Worm (Caenorhabditis elegans): ENCODE data around the gene cal-2.

cal-2 gene

DNA sequence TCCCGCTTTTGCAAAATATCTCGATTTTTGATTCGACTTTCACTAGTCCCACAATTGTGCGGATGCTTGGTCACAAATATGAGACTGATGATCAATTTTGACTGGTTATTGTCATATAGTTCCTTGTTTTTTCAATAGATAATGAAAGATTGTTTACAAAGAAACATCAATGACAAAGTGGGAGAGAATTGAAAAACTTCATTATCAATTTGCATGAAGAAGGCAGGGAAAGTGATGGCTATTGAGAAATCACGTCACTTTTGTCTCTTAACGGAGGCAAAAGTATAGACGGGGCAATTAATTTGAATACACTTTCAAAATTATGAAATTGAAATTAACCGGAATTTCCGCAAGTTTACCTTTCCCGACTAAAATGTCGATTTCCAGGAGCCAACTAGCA is 37.3 kb upstream of the cal-2 start:
- no peak for TF ChIP-seq tab-1 (GFP tag; IDR thresholded peaks at IDR 0.05)
- TF ChIP-seq flt-1 (GFP tag; IDR thresholded peaks at IDR 0.05): no peak
- no peak for TF ChIP-seq med-1 (GFP tag; optimal IDR thresholded peaks at IDR 0.05; ENCODE audit: insufficient read depth)
- TF ChIP-seq klf-2 (GFP tag; conservative IDR thresholded peaks at IDR 0.05): no peak
- no peak for TF ChIP-seq ztf-23 (GFP tag; IDR thresholded peaks at IDR 0.05)
- TF ChIP-seq ztf-29 (GFP tag; IDR thresholded peaks at IDR 0.05): no peak
- TF ChIP-seq T22C8.4 (GFP tag; IDR thresholded peaks at IDR 0.05): no peak
- no peak for TF ChIP-seq cog-1 (tag; optimal IDR thresholded peaks at IDR 0.05)
- TF ChIP-seq ref-1 (GFP tag; conservative IDR thresholded peaks at IDR 0.05): no peak

ce11 chrII:8926451-8926850 is 34.1 kb upstream of the cal-2 start, which contains the start of gene B0457.2:
B0457.2 (minus strand) TSS chrII:8926551.
- TF ChIP-seq flt-1 (GFP tag; IDR thresholded peaks at IDR 0.05) (no peak), ztf-23 (GFP tag; IDR thresholded peaks at IDR 0.05) (no peak), cog-1 (tag; optimal IDR thresholded peaks at IDR 0.05) (no peak), med-1 (GFP tag; optimal IDR thresholded peaks at IDR 0.05; ENCODE audit: insufficient read depth) (no peak), T22C8.4 (GFP tag; IDR thresholded peaks at IDR 0.05) (no peak), ztf-29 (GFP tag; IDR thresholded peaks at IDR 0.05) (no peak), ref-1 (GFP tag; conservative IDR thresholded peaks at IDR 0.05) (no peak), klf-2 (GFP tag; conservative IDR thresholded peaks at IDR 0.05) (no peak), tab-1 (GFP tag; IDR thresholded peaks at IDR 0.05) (no peak)

ce11 chrII:8927253-8927791 is 33.2 kb upstream of the cal-2 start, which contains the start of gene cct-2:
cct-2 (plus strand) TSS chrII:8927741.
- TF ChIP-seq ztf-29 (GFP tag; IDR thresholded peaks at IDR 0.05) (no peak), cog-1 (tag; optimal IDR thresholded peaks at IDR 0.05) (no peak), tab-1 (GFP tag; IDR thresholded peaks at IDR 0.05) (no peak), flt-1 (GFP tag; IDR thresholded peaks at IDR 0.05) (no peak), ztf-23 (GFP tag; IDR thresholded peaks at IDR 0.05) (no peak), ref-1 (GFP tag; conservative IDR thresholded peaks at IDR 0.05) (no peak)

DNA sequence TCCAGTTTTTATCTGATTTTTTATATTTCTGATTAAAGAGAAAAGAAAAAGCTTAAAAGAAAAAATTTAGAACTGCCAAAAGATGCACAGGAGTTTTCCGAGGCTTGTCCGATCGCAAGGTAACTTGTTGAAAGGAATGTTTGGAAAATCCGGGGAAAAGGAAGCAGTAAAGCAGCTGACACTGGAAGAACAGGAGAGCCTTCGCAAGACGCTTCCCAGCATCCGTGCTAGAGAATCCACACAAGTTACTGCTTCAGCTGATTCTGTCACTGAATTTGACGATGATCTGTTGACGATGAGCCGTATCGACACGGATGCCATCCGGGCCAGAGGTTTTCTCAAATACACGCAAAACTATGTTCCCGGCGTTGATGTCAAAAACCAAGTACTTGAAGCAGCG is 30.7 kb upstream of the cal-2 start, which contains the start of gene mrpl-50:
mrpl-50 (plus strand) TSS at position 71 of the 400 bp plus-strand sequence.
- TF ChIP-seq ztf-23 (GFP tag; IDR thresholded peaks at IDR 0.05) (no peak), tab-1 (GFP tag; IDR thresholded peaks at IDR 0.05) (no peak), ref-1 (GFP tag; conservative IDR thresholded peaks at IDR 0.05) (no peak), flt-1 (GFP tag; IDR thresholded peaks at IDR 0.05) (no peak), med-1 (GFP tag; optimal IDR thresholded peaks at IDR 0.05; ENCODE audit: insufficient read depth) (no peak), klf-2 (GFP tag; conservative IDR thresholded peaks at IDR 0.05) (no peak), T22C8.4 (GFP tag; IDR thresholded peaks at IDR 0.05) (no peak), cog-1 (tag; optimal IDR thresholded peaks at IDR 0.05) (no peak), ztf-29 (GFP tag; IDR thresholded peaks at IDR 0.05) (no peak)

DNA sequence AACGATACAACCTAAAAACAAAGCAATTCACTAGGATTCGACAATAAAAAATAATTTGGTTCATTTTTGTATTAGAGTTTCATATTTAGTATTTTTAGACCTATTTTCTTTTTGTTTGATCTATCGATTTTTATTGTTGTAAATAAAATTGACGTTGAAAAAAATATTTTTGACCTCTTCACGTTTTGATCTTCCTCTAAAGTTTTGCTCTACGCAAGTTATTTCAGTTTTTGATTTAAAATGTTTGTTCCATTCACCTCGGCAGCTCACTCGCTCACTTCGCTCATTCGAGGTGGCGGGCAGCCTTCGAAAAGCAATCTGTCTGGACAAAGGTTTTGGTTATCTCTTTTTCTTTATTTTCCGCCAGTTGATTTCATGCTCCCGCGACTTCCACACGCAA is 29.8 kb upstream of the cal-2 start, which contains the start of gene enol-1:
enol-1 (plus strand) TSS at position 235 of the 400 bp plus-strand sequence.
- TF ChIP-seq cog-1 (tag; optimal IDR thresholded peaks at IDR 0.05): no peak
- TF ChIP-seq ztf-29 (GFP tag; IDR thresholded peaks at IDR 0.05): no peak

DNA sequence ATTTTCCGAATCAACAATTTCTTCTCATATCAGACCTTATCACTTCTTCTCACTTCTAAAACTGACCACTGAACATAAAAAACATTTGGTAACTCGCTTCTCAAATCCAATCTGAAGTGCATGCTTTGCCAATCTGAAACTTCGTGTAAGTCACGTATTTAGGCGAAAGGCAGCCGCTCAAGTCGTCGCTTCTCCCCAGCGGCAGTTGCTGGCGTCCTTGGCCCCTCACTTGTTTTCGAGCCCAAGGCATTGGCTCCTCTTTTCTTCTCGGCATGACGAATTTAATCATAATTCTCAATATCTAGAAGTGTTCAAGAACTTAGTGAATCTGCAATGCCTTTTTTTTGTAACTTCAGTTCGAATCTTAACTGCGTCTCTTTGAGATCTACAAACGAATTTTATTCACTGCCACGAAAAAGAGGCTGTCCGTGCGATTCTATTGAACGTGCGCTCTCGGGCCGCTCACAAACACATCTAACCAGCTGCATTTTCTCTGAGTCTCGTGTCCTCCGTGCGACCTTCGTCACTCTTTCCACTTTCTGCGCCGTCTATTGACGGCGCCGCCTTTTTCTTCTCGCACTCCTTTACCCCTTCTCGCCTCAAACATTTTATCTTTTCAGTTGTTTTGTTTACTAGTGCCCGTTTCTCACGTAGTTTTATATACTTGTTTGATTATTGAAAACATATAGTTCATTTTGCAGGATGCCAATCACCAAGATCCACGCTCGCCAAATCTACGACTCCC is 28.9 kb upstream of the cal-2 start:
- TF ChIP-seq med-1 (GFP tag; optimal IDR thresholded peaks at IDR 0.05; ENCODE audit: insufficient read depth) (no peak), ref-1 (GFP tag; conservative IDR thresholded peaks at IDR 0.05) (no peak), cog-1 (tag; optimal IDR thresholded peaks at IDR 0.05) (no peak), tab-1 (GFP tag; IDR thresholded peaks at IDR 0.05) (no peak), flt-1 (GFP tag; IDR thresholded peaks at IDR 0.05) (no peak), klf-2 (GFP tag; conservative IDR thresholded peaks at IDR 0.05) (no peak), ztf-23 (GFP tag; IDR thresholded peaks at IDR 0.05) (no peak), ztf-29 (GFP tag; IDR thresholded peaks at IDR 0.05) (no peak), T22C8.4 (GFP tag; IDR thresholded peaks at IDR 0.05) (no peak)

DNA sequence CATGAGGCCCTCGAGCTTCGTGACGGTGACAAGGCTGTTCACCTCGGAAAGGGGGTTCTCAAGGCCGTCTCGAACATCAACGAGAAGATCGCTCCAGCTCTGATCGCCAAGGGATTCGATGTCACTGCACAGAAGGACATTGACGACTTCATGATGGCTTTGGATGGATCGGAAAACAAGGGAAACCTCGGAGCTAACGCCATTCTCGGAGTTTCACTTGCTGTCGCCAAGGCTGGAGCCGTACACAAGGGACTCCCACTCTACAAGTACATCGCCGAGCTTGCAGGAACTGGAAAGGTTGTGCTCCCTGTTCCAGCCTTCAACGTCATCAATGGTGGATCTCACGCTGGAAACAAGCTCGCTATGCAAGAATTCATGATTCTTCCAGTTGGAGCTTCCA is 28.1 kb upstream of the cal-2 start:
- TF ChIP-seq klf-2 (GFP tag; conservative IDR thresholded peaks at IDR 0.05): no peak
- no peak for TF ChIP-seq ref-1 (GFP tag; conservative IDR thresholded peaks at IDR 0.05)
- TF ChIP-seq tab-1 (GFP tag; IDR thresholded peaks at IDR 0.05): no peak

ce11 chrII:8933693-8934432 is 26.7 kb upstream of the cal-2 start, which contains the start of gene T21B10.3:
T21B10.3 (plus strand) TSS chrII:8934382.
- no peak for TF ChIP-seq med-1 (GFP tag; optimal IDR thresholded peaks at IDR 0.05; ENCODE audit: insufficient read depth)
- TF ChIP-seq flt-1 (GFP tag; IDR thresholded peaks at IDR 0.05): no peak
- no peak for TF ChIP-seq ztf-23 (GFP tag; IDR thresholded peaks at IDR 0.05)
- no peak for TF ChIP-seq ztf-29 (GFP tag; IDR thresholded peaks at IDR 0.05)
- TF ChIP-seq T22C8.4 (GFP tag; IDR thresholded peaks at IDR 0.05): no peak
- no peak for TF ChIP-seq klf-2 (GFP tag; conservative IDR thresholded peaks at IDR 0.05)
- no peak for TF ChIP-seq tab-1 (GFP tag; IDR thresholded peaks at IDR 0.05)
- TF ChIP-seq cog-1 (tag; optimal IDR thresholded peaks at IDR 0.05): no peak
- TF ChIP-seq ref-1 (GFP tag; conservative IDR thresholded peaks at IDR 0.05): no peak

ce11 chrII:8938907-8939622 is 21.4 kb upstream of the cal-2 start:
- TF ChIP-seq ref-1 (GFP tag; conservative IDR thresholded peaks at IDR 0.05) (no peak), klf-2 (GFP tag; conservative IDR thresholded peaks at IDR 0.05) (no peak), med-1 (GFP tag; optimal IDR thresholded peaks at IDR 0.05; ENCODE audit: insufficient read depth) (no peak), ztf-29 (GFP tag; IDR thresholded peaks at IDR 0.05) (no peak), tab-1 (GFP tag; IDR thresholded peaks at IDR 0.05) (no peak), T22C8.4 (GFP tag; IDR thresholded peaks at IDR 0.05) (no peak), ztf-23 (GFP tag; IDR thresholded peaks at IDR 0.05) (no peak), flt-1 (GFP tag; IDR thresholded peaks at IDR 0.05) (no peak), cog-1 (tag; optimal IDR thresholded peaks at IDR 0.05) (no peak)

Data from whole organism, midembryonic.